Fruit fly (Drosophila melanogaster) whole organism, embryonic: Measurements from ENCODE around the gene CG12290.

Source experiments
- CG11085 ChIP-seq: fragments of 200-800 bp; sonication (Bioruptor generic); IDR thresholded peaks from 2 replicates; pipeline ENCODE4 v1.3.6; 2022; ENCODE audit warnings: missing biosample characterization, missing genetic modification characterization
- CG13894 ChIP-seq: fragments of 200-800 bp; sonication (Bioruptor generic); optimal IDR thresholded peaks from 3 replicates; lab custom pipeline; 2018; ENCODE audit warnings: missing biosample characterization, mild to moderate bottlenecking, missing genetic modification characterization, moderate library complexity
- CG16813 ChIP-seq: fragments of 200-800 bp; sonication (Bioruptor generic); IDR thresholded peaks from 3 replicates; pipeline ENCODE4 v1.3.6; 2022; ENCODE audit warnings: missing biosample characterization, missing genetic modification characterization; ENCODE audit not compliant: partially characterized antibody
- CG17912 ChIP-seq: fragments of 200-800 bp; sonication (Bioruptor generic); optimal IDR thresholded peaks from 2 replicates; lab custom pipeline; 2018; ENCODE audit warnings: missing biosample characterization, mild to moderate bottlenecking, missing genetic modification characterization
- CG1832 ChIP-seq: fragments of 200-800 bp; sonication (Bioruptor generic); optimal IDR thresholded peaks from 2 replicates; lab custom pipeline; 2017; ENCODE audit warnings: missing biosample characterization, mild to moderate bottlenecking, missing genetic modification characterization, inconsistent platforms
- CG18599 ChIP-seq: fragments of 200-800 bp; sonication (Bioruptor generic); optimal IDR thresholded peaks from 3 replicates; lab custom pipeline; 2017; ENCODE audit warnings: missing biosample characterization, missing genetic modification characterization, mild to moderate bottlenecking, moderate library complexity, missing genetic modification reagents
- CG18619 ChIP-seq: fragments of 200-800 bp; sonication (Bioruptor generic); optimal IDR thresholded peaks from 3 replicates; lab custom pipeline; 2017; ENCODE audit warnings: missing biosample characterization, mild to moderate bottlenecking, missing genetic modification characterization
- CG31365 ChIP-seq: fragments of 200-800 bp; sonication (Bioruptor generic); optimal IDR thresholded peaks from 2 replicates; lab custom pipeline; 2018; ENCODE audit warnings: missing biosample characterization, mild to moderate bottlenecking, missing genetic modification characterization
- CG32532 ChIP-seq: fragments of 200-800 bp; sonication (Bioruptor generic); IDR thresholded peaks from 2 replicates; pipeline ENCODE4 v1.3.6; 2022; ENCODE audit warnings: missing biosample characterization, missing genetic modification characterization
- CG3281 ChIP-seq: fragments of 200-800 bp; sonication (Bioruptor generic); optimal IDR thresholded peaks from 3 replicates; lab custom pipeline; 2017; ENCODE audit warnings: missing biosample characterization, mild to moderate bottlenecking, missing genetic modification characterization
- CG5245 ChIP-seq: fragments of 200-800 bp; sonication (Bioruptor generic); optimal IDR thresholded peaks from 3 replicates; lab custom pipeline; 2016; ENCODE audit warnings: missing biosample characterization, missing genetic modification characterization
- CG6683 ChIP-seq: fragments of 200-800 bp; sonication (Bioruptor generic); optimal IDR thresholded peaks from 2 replicates; lab custom pipeline; 2017; ENCODE audit warnings: missing biosample characterization, mild to moderate bottlenecking, missing genetic modification characterization, missing genetic modification reagents
- CG6689 ChIP-seq: fragments of 200-800 bp; sonication (Bioruptor generic); IDR thresholded peaks from 2 replicates; pipeline ENCODE4 v1.3.6; 2022; ENCODE audit warnings: missing biosample characterization, missing genetic modification characterization
- CG6791 ChIP-seq: fragments of 200-800 bp; sonication (Bioruptor generic); IDR thresholded peaks from 3 replicates; pipeline ENCODE4 v1.3.6; 2022; ENCODE audit warnings: missing biosample characterization, missing genetic modification characterization; ENCODE audit not compliant: partially characterized antibody
- CG7839 ChIP-seq: fragments of 200-800 bp; sonication (Bioruptor generic); optimal IDR thresholded peaks from 3 replicates; lab custom pipeline; 2018; ENCODE audit warnings: missing biosample characterization, mild to moderate bottlenecking, missing genetic modification characterization, moderate library complexity
- CG8089 ChIP-seq: fragments of 200-800 bp; sonication (Bioruptor generic); optimal IDR thresholded peaks from 3 replicates; lab custom pipeline; 2016; ENCODE audit warnings: missing biosample characterization, missing genetic modification characterization
- CG9437 ChIP-seq: fragments of 200-800 bp; sonication (Bioruptor generic); optimal IDR thresholded peaks from 2 replicates; lab custom pipeline; 2018; ENCODE audit warnings: missing biosample characterization, mild to moderate bottlenecking, missing genetic modification characterization
- CG9727 ChIP-seq: fragments of 200-800 bp; sonication (Bioruptor generic); optimal IDR thresholded peaks from 3 replicates; lab custom pipeline; 2017; ENCODE audit warnings: missing biosample characterization, mild to moderate bottlenecking, missing genetic modification characterization
- D ChIP-seq, 2 experiments: fragments of 200-800 bp in 1 of 2; fragments of >200 bp in 1 of 2; sonication (Bioruptor generic) in 1 of 2; optimal IDR thresholded peaks; 2 replicates in 1 of 2; 3 replicates in 1 of 2; lab custom pipeline; 2017; ENCODE audit warnings: mild to moderate bottlenecking in 1 of 2, missing biosample characterization in 1 of 2, missing genetic modification characterization in 1 of 2, missing genetic modification reagents in 1 of 2
- Deaf1 ChIP-seq: fragments of 200-800 bp; optimal IDR thresholded peaks from 3 replicates; lab custom pipeline; 2019; ENCODE audit warnings: missing biosample characterization, mild to moderate bottlenecking, missing genetic modification characterization, moderate library complexity
- Dip3 ChIP-seq: fragments of 200-800 bp; sonication (Bioruptor generic); optimal IDR thresholded peaks from 3 replicates; lab custom pipeline; 2016; ENCODE audit warnings: missing biosample characterization, missing genetic modification characterization
- Drgx ChIP-seq: fragments of 200-800 bp; sonication (Bioruptor generic); IDR thresholded peaks from 2 replicates; pipeline ENCODE4 v1.3.6; 2022; ENCODE audit warnings: missing biosample characterization, missing genetic modification characterization
- HLH3B ChIP-seq: fragments of 200-800 bp; sonication (Bioruptor generic); IDR thresholded peaks from 2 replicates; pipeline ENCODE4 v1.3.6; 2022; ENCODE audit warnings: missing biosample characterization, missing genetic modification characterization
- Hmx ChIP-seq: fragments of 200-800 bp; sonication (Bioruptor generic); optimal IDR thresholded peaks from 2 replicates; lab custom pipeline; 2016; ENCODE audit warnings: missing biosample characterization, missing genetic modification characterization
- Hr51 ChIP-seq, 2 experiments: fragments of 200-800 bp; sonication (Bioruptor generic); optimal IDR thresholded peaks; 2 replicates in 1 of 2; 3 replicates in 1 of 2; lab custom pipeline; 2016 to 2018; ENCODE audit warnings: missing biosample characterization in 2 of 2, missing genetic modification characterization in 2 of 2, mild to moderate bottlenecking in 1 of 2, moderate library complexity in 1 of 2
- Hsf ChIP-seq: fragments of 200-800 bp; sonication (Bioruptor generic); optimal IDR thresholded peaks from 3 replicates; lab custom pipeline; 2016; ENCODE audit warnings: missing biosample characterization, missing genetic modification characterization
- Kr ChIP-seq: fragments of 200-800 bp; sonication (Bioruptor generic); optimal IDR thresholded peaks from 2 replicates; lab custom pipeline; 2017; ENCODE audit warnings: missing biosample characterization, mild to moderate bottlenecking, missing genetic modification characterization
- MBD-R2 ChIP-seq: fragments of 200-800 bp; sonication (Bioruptor generic); IDR thresholded peaks from 2 replicates; pipeline ENCODE4 v1.3.6; 2022; ENCODE audit warnings: missing biosample characterization, missing genetic modification characterization
- Meics ChIP-seq: fragments of 200-800 bp; sonication (Bioruptor generic); optimal IDR thresholded peaks from 2 replicates; lab custom pipeline; 2017; ENCODE audit warnings: missing biosample characterization, mild to moderate bottlenecking, missing genetic modification characterization
- NC2β ChIP-seq: fragments of 200-800 bp; sonication (Bioruptor generic); optimal IDR thresholded peaks from 2 replicates; lab custom pipeline; 2016; ENCODE audit warnings: missing biosample characterization, missing genetic modification characterization
- Nf-YB ChIP-seq: fragments of 200-800 bp; sonication (Bioruptor generic); optimal IDR thresholded peaks from 3 replicates; lab custom pipeline; 2019; ENCODE audit warnings: missing biosample characterization, mild to moderate bottlenecking, missing genetic modification characterization, moderate library complexity
- Nf-YC ChIP-seq: fragments of 200-800 bp; optimal IDR thresholded peaks from 3 replicates; lab custom pipeline; 2019; ENCODE audit warnings: missing biosample characterization, mild to moderate bottlenecking, missing genetic modification characterization, moderate library complexity
- NfI ChIP-seq: fragments of 200-800 bp; sonication (Bioruptor generic); optimal IDR thresholded peaks from 3 replicates; lab custom pipeline; 2018; ENCODE audit warnings: missing biosample characterization, mild to moderate bottlenecking, missing genetic modification characterization, moderate library complexity
- ara ChIP-seq: fragments of 200-800 bp; sonication (Bioruptor generic); IDR thresholded peaks from 2 replicates; pipeline ENCODE4 v1.3.6; 2022; ENCODE audit warnings: missing biosample characterization, missing genetic modification characterization
- bab2 ChIP-seq: fragments of 200-800 bp; sonication (Bioruptor generic); optimal IDR thresholded peaks from 2 replicates; lab custom pipeline; 2016; ENCODE audit warnings: missing biosample characterization, missing genetic modification characterization
- bsh ChIP-seq, 2 experiments: fragments of 200-800 bp; sonication (Bioruptor generic); optimal IDR thresholded peaks; 2 replicates each; lab custom pipeline; 2017 to 2018; ENCODE audit warnings: mild to moderate bottlenecking in 2 of 2, missing biosample characterization in 2 of 2, missing genetic modification characterization in 2 of 2, moderate library complexity in 1 of 2
- chm ChIP-seq: fragments of 200-800 bp; sonication (Bioruptor generic); IDR thresholded peaks from 2 replicates; pipeline ENCODE4 v1.3.6; 2022; ENCODE audit warnings: missing biosample characterization, missing genetic modification characterization
- crol ChIP-seq: fragments of 200-800 bp; sonication (Bioruptor generic); IDR thresholded peaks from 2 replicates; pipeline ENCODE4 v1.3.6; 2022; ENCODE audit warnings: missing biosample characterization, missing genetic modification characterization
- fd3F ChIP-seq: fragments of 200-800 bp; sonication (Bioruptor generic); optimal IDR thresholded peaks from 2 replicates; lab custom pipeline; 2018; ENCODE audit warnings: missing biosample characterization, mild to moderate bottlenecking, missing genetic modification characterization, moderate library complexity
- gem ChIP-seq: fragments of 200-800 bp; sonication (Bioruptor generic); optimal IDR thresholded peaks from 2 replicates; lab custom pipeline; 2019; ENCODE audit warnings: missing biosample characterization, mild to moderate bottlenecking, missing genetic modification characterization, moderate library complexity
- h ChIP-seq: fragments of >200 bp; optimal IDR thresholded peaks from 2 replicates; lab custom pipeline; 2017
- inv ChIP-seq: fragments of 200-800 bp; sonication (Bioruptor generic); IDR thresholded peaks from 2 replicates; pipeline ENCODE4 v1.3.6; 2022; ENCODE audit warnings: missing biosample characterization, missing genetic modification characterization; ENCODE audit not compliant: partially characterized antibody
- lilli ChIP-seq: fragments of 200-800 bp; sonication (Bioruptor generic); optimal IDR thresholded peaks from 3 replicates; lab custom pipeline; 2016; ENCODE audit warnings: missing biosample characterization, missing genetic modification characterization
- otp ChIP-seq: fragments of 200-800 bp; sonication (Bioruptor generic); IDR thresholded peaks from 3 replicates; pipeline ENCODE4, ENCODE4 v1.3.6; 2022; ENCODE audit warnings: missing biosample characterization, missing genetic modification characterization
- peb ChIP-seq: fragments of 200-800 bp; sonication (Bioruptor generic); IDR thresholded peaks from 2 replicates; pipeline ENCODE4 v1.3.6; 2022; ENCODE audit warnings: missing biosample characterization, missing genetic modification characterization
- stc ChIP-seq: fragments of 200-800 bp; sonication (Bioruptor generic); IDR thresholded peaks from 2 replicates; pipeline ENCODE4 v1.3.6; 2022; ENCODE audit warnings: missing biosample characterization, missing genetic modification characterization
- tin ChIP-seq: fragments of 200-800 bp; sonication (Bioruptor generic); optimal IDR thresholded peaks from 3 replicates; lab custom pipeline; 2016; ENCODE audit warnings: missing biosample characterization, missing genetic modification characterization
- wor ChIP-seq: fragments of 200-800 bp; sonication (Bioruptor generic); IDR thresholded peaks from 2 replicates; pipeline ENCODE4 v1.3.6; 2022; ENCODE audit warnings: missing biosample characterization, missing genetic modification characterization
- zf30C ChIP-seq: fragments of 200-800 bp; sonication (Bioruptor generic); optimal IDR thresholded peaks from 3 replicates; lab custom pipeline; 2018; ENCODE audit warnings: missing biosample characterization, mild to moderate bottlenecking, missing genetic modification characterization

Gene CG12290

DNA sequence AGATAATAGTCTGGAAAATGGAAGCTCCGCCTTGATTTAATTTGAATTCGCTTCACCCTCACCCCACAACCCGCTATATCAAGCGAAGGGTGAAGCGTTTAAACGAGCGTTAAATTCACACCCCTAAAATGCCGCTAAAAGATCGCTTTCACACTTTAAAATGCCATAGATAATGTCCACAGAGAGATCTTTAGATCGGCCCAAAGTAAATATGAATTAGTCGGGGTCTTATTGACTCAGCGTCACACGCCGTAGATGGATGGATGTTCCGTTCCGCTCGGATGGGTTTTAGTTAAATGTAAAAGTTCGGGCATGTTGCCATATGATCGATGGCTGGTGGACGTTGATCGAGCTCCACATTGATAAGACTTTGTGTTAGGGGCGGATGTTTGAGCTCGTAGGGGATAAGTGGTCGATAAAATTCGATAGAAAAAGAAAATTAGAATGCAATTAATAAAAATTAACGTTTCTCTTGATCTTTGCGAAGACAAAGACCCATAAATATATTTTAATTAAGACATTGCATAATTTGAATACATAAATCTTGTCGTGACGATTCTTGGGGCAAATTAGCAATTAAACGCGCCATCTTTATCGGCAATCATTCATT lies 1.9 kb upstream of the CG12290 start (continued):
- TF ChIP-seq CG6683 (GFP tag; lab: Kevin White, UChicago) (peak; percentile 83), CG13894 (tag; lab: Kevin White, UChicago) (peak; percentile 81), fd3F (GFP tag; lab: Kevin White, UChicago) (peak; percentile 58), tin (GFP tag; lab: Kevin White, UChicago) (peak; percentile 38), h (lab: Kevin White, UChicago) (no peak), CG18619 (GFP tag; lab: Kevin White, UChicago) (peak; percentile 85), CG18599 (peak; percentile 90), wor (no peak), Nf-YB (GFP tag; lab: Kevin White, UChicago) (peak; percentile 54), CG6689 (peak; percentile 47; the same call in 1 of the 2 replicates), Hmx (GFP tag; lab: Kevin White, UChicago) (no peak), chm (peak; percentile 92; the same call in 1 of the 2 replicates), HLH3B (GFP tag; lab: Robert Waterston, UW) (peak; percentile 88; the same call in 1 of the 2 replicates), lilli (GFP tag; lab: Kevin White, UChicago) (peak; percentile 75), Hr51 (GFP tag; optimal IDR thresholded peaks at IDR 0.05; lab: Kevin White, UChicago) (peak; percentile 25 to 91), Kr (no peak), crol (GFP tag; lab: Robert Waterston, UW) (0 out of 2 replicates have a peak, but pooled peaks have one; percentile 34), CG31365 (tag; lab: Kevin White, UChicago) (peak; percentile 77), bab2 (GFP tag; lab: Kevin White, UChicago) (peak; percentile 58), Drgx (GFP tag; lab: Robert Waterston, UW) (no peak), peb (GFP tag; lab: Robert Waterston, UW) (peak; percentile 72), Dip3 (GFP tag; lab: Kevin White, UChicago) (peak; percentile 86), Deaf1 (tag; lab: Kevin White, UChicago) (peak; percentile 7), CG9727 (GFP tag; lab: Kevin White, UChicago) (peak; percentile 87), inv (no peak), CG32532 (peak; percentile 71; the same call in 1 of the 2 replicates), stc (GFP tag; lab: Robert Waterston, UW) (peak; percentile 64; the same call in 1 of the 2 replicates), zf30C (GFP tag; lab: Kevin White, UChicago) (no peak), Meics (GFP tag; lab: Kevin White, UChicago) (peak; percentile 72), D (optimal IDR thresholded peaks at IDR 0.05; lab: Kevin White, UChicago) (no peak), D (GFP tag; optimal IDR thresholded peaks at IDR 0.05; lab: Kevin White, UChicago) (peak; percentile 89), ara (GFP tag; lab: Robert Waterston, UW) (peak; percentile 90), CG6791 (GFP tag; lab: Robert Waterston, UW) (no peak), Nf-YC (tag; lab: Kevin White, UChicago) (peak; percentile 21), CG1832 (peak; percentile 31), CG11085 (GFP tag; lab: Robert Waterston, UW) (peak; percentile 75; the same call in 1 of the 2 replicates), CG9437 (GFP tag; lab: Kevin White, UChicago) (no peak), Hsf (GFP tag; lab: Kevin White, UChicago) (peak; percentile 50), MBD-R2 (GFP tag; lab: Robert Waterston, UW) (peak; percentile 55; the same call in 1 of the 2 replicates), gem (tag; lab: Kevin White, UChicago) (peak; percentile 78), CG16813 (no peak), bsh (GFP tag; optimal IDR thresholded peaks at IDR 0.05; lab: Kevin White, UChicago) (peak in 1 of 2 experiments; percentile 89), CG7839 (tag; lab: Kevin White, UChicago) (peak; percentile 51), CG3281 (peak; percentile 82), CG8089 (GFP tag; lab: Kevin White, UChicago) (peak; percentile 91), NC2β (GFP tag; lab: Kevin White, UChicago) (peak; percentile 88), otp (GFP tag; lab: Robert Waterston, UW) (peak; percentile 90), NfI (GFP tag; lab: Kevin White, UChicago) (peak; percentile 70), CG17912 (GFP tag; lab: Kevin White, UChicago) (peak; percentile 87), CG5245 (GFP tag; lab: Kevin White, UChicago) (peak; percentile 60)
